Worm (Caenorhabditis elegans) whole organism, L4 larva: Measurements from ENCODE around the gene F53G2.13.
A peak's percentile ranks its signal among the peaks of the same experiment; 100 is the strongest.

Experiments used
- D1046.2 ChIP-seq: fragments of 200-800 bp; sonication (Bioruptor generic); IDR thresholded peaks from 2 replicates; pipeline ENCODE4 v1.3.6; 2022; ENCODE audit warnings: missing genetic modification characterization, missing compliant biosample characterization
- F37D6.2 ChIP-seq: sonication (generic microtip); optimal IDR thresholded peaks from 2 replicates; lab custom pipeline; 2016; ENCODE audit warnings: mild to moderate bottlenecking, missing genetic modification characterization, missing compliant biosample characterization
- ZK337.2 ChIP-seq: fragments of 200-800 bp; sonication (Bioruptor generic); IDR thresholded peaks from 2 replicates; pipeline ENCODE4 v1.3.6; 2022; ENCODE audit warnings: missing genetic modification reagents, missing genetic modification characterization, missing compliant biosample characterization
- ceh-20 ChIP-seq: fragments of 200-800 bp; sonication (Bioruptor generic); IDR thresholded peaks from 2 replicates; pipeline ENCODE4 v1.3.6; 2022; ENCODE audit warnings: missing genetic modification reagents, missing genetic modification characterization, missing compliant biosample characterization
- ceh-44 ChIP-seq: fragments of 200-800 bp; sonication (Bioruptor generic); IDR thresholded peaks from 2 replicates; pipeline ENCODE4 v1.3.6; 2022; ENCODE audit warnings: missing genetic modification reagents, missing genetic modification characterization, missing compliant biosample characterization
- ces-1 ChIP-seq: fragments of 150-350 bp; sonication (generic microtip); optimal IDR thresholded peaks from 4 replicates; lab custom pipeline; 2014; ENCODE audit warnings: missing biosample characterization, missing genetic modification reagents, missing genetic modification characterization
- cey-2 ChIP-seq: sonication (generic microtip); optimal IDR thresholded peaks from 3 replicates; lab custom pipeline; 2017; ENCODE audit warnings: missing genetic modification characterization, mild to moderate bottlenecking, missing compliant biosample characterization, antibody characterized with exemption, borderline replicate concordance; ENCODE audit not compliant: insufficient read depth
- daf-16 ChIP-seq, 3 experiments: sonication (generic microtip); optimal IDR thresholded peaks; 2 replicates each; lab custom pipeline; 2016 to 2017; ENCODE audit warnings: missing genetic modification characterization in 3 of 3, missing genetic modification reagents in 3 of 3, mild to moderate bottlenecking in 2 of 3, missing compliant biosample characterization in 2 of 3, missing biosample characterization in 1 of 3, moderate library complexity in 1 of 3
- egl-27 ChIP-seq: sonication (generic microtip); optimal IDR thresholded peaks from 3 replicates; lab custom pipeline; 2017; ENCODE audit warnings: missing biosample characterization, missing genetic modification reagents, missing genetic modification characterization
- egl-43 ChIP-seq: fragments of 200-800 bp; sonication (Bioruptor generic); IDR thresholded peaks from 2 replicates; pipeline ENCODE4 v1.3.6; 2022; ENCODE audit warnings: missing genetic modification reagents, missing genetic modification characterization, missing compliant biosample characterization
- fkh-10 ChIP-seq: fragments of 150-350 bp; optimal IDR thresholded peaks from 2 replicates; lab custom pipeline; 2014; ENCODE audit warnings: missing biosample characterization, missing genetic modification reagents, missing genetic modification characterization
- gei-8 ChIP-seq: fragments of 200-800 bp; sonication (Bioruptor generic); optimal IDR thresholded peaks from 2 replicates; lab custom pipeline; 2018; ENCODE audit warnings: mild to moderate bottlenecking, missing genetic modification characterization, missing compliant biosample characterization
- hlh-30 ChIP-seq: sonication (generic microtip); optimal IDR thresholded peaks from 2 replicates; lab custom pipeline; 2017; ENCODE audit warnings: antibody characterized with exemption, mild to moderate bottlenecking, missing genetic modification characterization, missing compliant biosample characterization; ENCODE audit not compliant: insufficient read depth
- hmg-1.1 ChIP-seq: fragments of 200-800 bp; sonication (Bioruptor generic); IDR thresholded peaks from 2 replicates; pipeline ENCODE4 v1.3.6; 2022; ENCODE audit warnings: missing genetic modification reagents, missing genetic modification characterization, missing compliant biosample characterization
- lim-7 ChIP-seq: fragments of 200-800 bp; sonication (Bioruptor generic); IDR thresholded peaks from 2 replicates; pipeline ENCODE4 v1.3.6; 2022; ENCODE audit warnings: missing genetic modification characterization, missing compliant biosample characterization
- lin-13 ChIP-seq: fragments of 150-350 bp; optimal IDR thresholded peaks from 2 replicates; lab custom pipeline; 2014; ENCODE audit warnings: missing biosample characterization, missing genetic modification reagents, missing genetic modification characterization
- madf-9 ChIP-seq: fragments of 200-800 bp; sonication (Bioruptor generic); conservative IDR thresholded peaks from 2 replicates; pipeline ENCODE4 v1.3.6; 2022; ENCODE audit warnings: missing genetic modification reagents, missing genetic modification characterization, missing compliant biosample characterization
- mdl-1 ChIP-seq, 2 experiments: fragments of 150-350 bp in 1 of 2; sonication (generic microtip) in 1 of 2; optimal IDR thresholded peaks; 2 replicates each; lab custom pipeline; 2014 to 2017; ENCODE audit warnings: missing biosample characterization in 2 of 2, missing genetic modification characterization in 2 of 2
- mep-1 ChIP-seq: fragments of 150-350 bp; sonication (generic microtip); optimal IDR thresholded peaks from 3 replicates; lab custom pipeline; 2014; ENCODE audit warnings: missing biosample characterization, missing genetic modification characterization
- mxl-2 ChIP-seq: fragments of 200-800 bp; sonication (Bioruptor generic); conservative IDR thresholded peaks from 2 replicates; pipeline ENCODE4 v1.3.6; 2022; ENCODE audit warnings: missing genetic modification reagents, missing genetic modification characterization, missing compliant biosample characterization
- nhr-10 ChIP-seq: fragments of 150-350 bp; optimal IDR thresholded peaks from 2 replicates; lab custom pipeline; 2014; ENCODE audit warnings: missing biosample characterization, missing genetic modification characterization
- nhr-111 ChIP-seq: fragments of 200-800 bp; sonication (Bioruptor generic); optimal IDR thresholded peaks from 2 replicates; lab custom pipeline; 2018; ENCODE audit warnings: mild to moderate bottlenecking, missing genetic modification characterization, missing compliant biosample characterization
- nhr-28 ChIP-seq: fragments of 150-350 bp; optimal IDR thresholded peaks from 2 replicates; lab custom pipeline; 2014; ENCODE audit warnings: missing biosample characterization, missing genetic modification characterization
- nhr-6 ChIP-seq: fragments of 150-350 bp; optimal IDR thresholded peaks from 2 replicates; lab custom pipeline; 2014; ENCODE audit warnings: missing biosample characterization, missing genetic modification characterization
- pqm-1 ChIP-seq: sonication (generic microtip); optimal IDR thresholded peaks from 2 replicates; lab custom pipeline; 2017; ENCODE audit warnings: missing biosample characterization, missing genetic modification characterization
- saeg-2 ChIP-seq: fragments of 200-800 bp; sonication (Bioruptor generic); IDR thresholded peaks from 2 replicates; pipeline ENCODE4 v1.3.6; 2022; ENCODE audit warnings: missing genetic modification reagents, missing genetic modification characterization, missing compliant biosample characterization
- set-16 ChIP-seq: fragments of 200-800 bp; sonication (Bioruptor generic); IDR thresholded peaks from 2 replicates; pipeline ENCODE4 v1.3.6; 2022; ENCODE audit warnings: missing genetic modification reagents, missing genetic modification characterization, missing compliant biosample characterization
- skn-1 ChIP-seq: fragments of 150-350 bp; optimal IDR thresholded peaks from 2 replicates; lab custom pipeline; 2014; ENCODE audit warnings: missing biosample characterization, missing genetic modification characterization
- snpc-4 ChIP-seq: fragments of 150-350 bp; optimal IDR thresholded peaks from 2 replicates; lab custom pipeline; 2014; ENCODE audit warnings: missing biosample characterization, missing genetic modification characterization
- spr-1 ChIP-seq: sonication (generic microtip); optimal IDR thresholded peaks from 2 replicates; lab custom pipeline; 2016; ENCODE audit warnings: mild to moderate bottlenecking, missing genetic modification characterization, missing compliant biosample characterization
- tra-1 ChIP-seq: fragments of 200-800 bp; sonication (Bioruptor generic); IDR thresholded peaks from 2 replicates; pipeline ENCODE4 v1.3.6; 2022; ENCODE audit warnings: missing genetic modification reagents, missing genetic modification characterization, missing compliant biosample characterization
- unc-39 ChIP-seq: sonication (generic microtip); optimal IDR thresholded peaks from 2 replicates; lab custom pipeline; 2017; ENCODE audit warnings: missing biosample characterization, missing genetic modification characterization
- unc-62 ChIP-seq, 3 experiments: fragments of 150-350 bp in 1 of 3; sonication (generic microtip); optimal IDR thresholded peaks in 2 of 3; peaks in 1 of 3; 1 replicate in 1 of 3; 2 replicates in 2 of 3; lab custom pipeline; 2014 to 2017; ENCODE audit warnings: missing biosample characterization in 3 of 3, missing genetic modification characterization in 3 of 3, missing genetic modification reagents in 3 of 3, missing genotype in 1 of 3
- vab-7 ChIP-seq: fragments of 200-800 bp; sonication (Bioruptor generic); IDR thresholded peaks from 2 replicates; pipeline ENCODE4 v1.3.6; 2022; ENCODE audit warnings: missing genetic modification reagents, missing genetic modification characterization, missing compliant biosample characterization
- zag-1 ChIP-seq: fragments of 150-350 bp; optimal IDR thresholded peaks from 2 replicates; lab custom pipeline; 2014; ENCODE audit warnings: missing biosample characterization, missing genetic modification characterization
- zfp-2 ChIP-seq: sonication (generic microtip); optimal IDR thresholded peaks from 2 replicates; lab custom pipeline; 2016; ENCODE audit warnings: mild to moderate bottlenecking, missing genetic modification characterization, missing compliant biosample characterization
- zip-11 ChIP-seq: fragments of 200-800 bp; sonication (Bioruptor generic); IDR thresholded peaks from 2 replicates; pipeline ENCODE4 v1.3.6; 2022; ENCODE audit warnings: missing genetic modification characterization, missing compliant biosample characterization
- ztf-11 ChIP-seq: fragments of 150-350 bp; optimal IDR thresholded peaks from 2 replicates; lab custom pipeline; 2014; ENCODE audit warnings: missing biosample characterization, missing genetic modification characterization

The F53G2.13 gene

ce11 chrII:2442243-2442642 lies 41.4 kb upstream of the F53G2.13 start (continued):
- TF ChIP-seq ceh-20 (GFP tag; lab: Robert Waterston, UW) = no peak
- TF ChIP-seq nhr-111 (GFP tag; lab: Kevin White, UChicago) = no peak
- TF ChIP-seq ztf-11 (tag; lab: Kevin White, UChicago) = no peak
- TF ChIP-seq madf-9 (GFP tag; lab: Robert Waterston, UW) = no peak
- TF ChIP-seq zag-1 (tag; lab: Kevin White, UChicago) = no peak
- TF ChIP-seq F37D6.2 (tag; lab: Kevin White, UChicago) = no peak
- TF ChIP-seq zip-11 = no peak
- TF ChIP-seq unc-39 (tag; lab: Kevin White, UChicago) = no peak
- TF ChIP-seq gei-8 (GFP tag; lab: Kevin White, UChicago) = no peak
- no peak for TF ChIP-seq saeg-2
- TF ChIP-seq egl-43 (GFP tag; lab: Robert Waterston, UW) = no peak
- TF ChIP-seq mxl-2 (GFP tag; lab: Robert Waterston, UW) = no peak
- TF ChIP-seq unc-62 (GFP tag; optimal IDR thresholded peaks at IDR 0.05 in 1 of 2; lab: Kevin White, UChicago) = no peak
- no peak for TF ChIP-seq unc-62 (tag; optimal IDR thresholded peaks at IDR 0.05; lab: Kevin White, UChicago)
- TF ChIP-seq nhr-6 (tag; lab: Kevin White, UChicago) = no peak
- no peak for TF ChIP-seq skn-1 (tag; lab: Kevin White, UChicago)

ce11 chrII:2442979-2443378 lies 40.6 kb upstream of the F53G2.13 start, which contains the start of gene vab-19:
vab-19 (plus strand) TSS chrII:2443279.
- TF ChIP-seq hmg-1.1 (GFP tag; lab: Robert Waterston, UW) (no peak), mdl-1 (tag; optimal IDR thresholded peaks at IDR 0.05; lab: Kevin White, UChicago) (no peak), nhr-28 (no peak), nhr-10 (tag; lab: Kevin White, UChicago) (no peak), egl-27 (tag; lab: Kevin White, UChicago) (no peak), mep-1 (tag; lab: Kevin White, UChicago) (no peak), ZK337.2 (GFP tag; lab: Robert Waterston, UW) (no peak), spr-1 (no peak), snpc-4 (tag; lab: Kevin White, UChicago) (no peak), set-16 (no peak), cey-2 (tag; lab: Kevin White, UChicago) (no peak), tra-1 (GFP tag; lab: Robert Waterston, UW) (no peak), lin-13 (GFP tag; lab: Kevin White, UChicago) (no peak), ces-1 (GFP tag; lab: Kevin White, UChicago) (no peak), ceh-44 (GFP tag; lab: Robert Waterston, UW) (no peak), daf-16 (GFP tag; optimal IDR thresholded peaks at IDR 0.05; lab: Kevin White, UChicago) (no peak), daf-16 (tag; optimal IDR thresholded peaks at IDR 0.05; lab: Kevin White, UChicago) (no peak), hlh-30 (no peak), saeg-2 (no peak)

DNA sequence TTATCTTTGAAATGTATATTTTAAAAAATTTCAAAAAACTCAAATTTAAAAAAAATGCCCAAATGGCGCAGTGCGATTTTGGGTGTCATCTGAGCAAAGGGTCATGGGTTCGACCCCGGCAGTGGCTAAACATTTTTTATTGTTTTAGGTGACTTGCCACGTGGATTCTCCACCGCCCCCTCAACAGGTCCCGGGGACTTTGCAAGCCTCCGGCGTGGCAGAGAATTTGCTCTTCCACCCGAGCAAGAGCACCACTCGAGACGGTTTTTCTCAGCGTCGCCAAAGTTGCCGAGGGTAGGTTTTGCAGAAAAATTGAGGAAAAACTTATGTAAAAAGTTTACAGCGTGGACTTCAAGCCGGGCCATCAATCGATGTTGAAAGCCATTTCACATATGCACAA lies 38.4 kb upstream of the F53G2.13 start:
- no peak for TF ChIP-seq snpc-4 (tag; lab: Kevin White, UChicago)
- TF ChIP-seq nhr-10 (tag; lab: Kevin White, UChicago) = no peak
- no peak for TF ChIP-seq zfp-2 (tag; lab: Kevin White, UChicago)
- no peak for TF ChIP-seq fkh-10
- TF ChIP-seq tra-1 (GFP tag; lab: Robert Waterston, UW) = no peak
- no peak for TF ChIP-seq D1046.2 (GFP tag; lab: Robert Waterston, UW)
- TF ChIP-seq vab-7 = no peak
- peak; percentile 54; the same call in 1 of the 2 replicates for TF ChIP-seq set-16

DNA sequence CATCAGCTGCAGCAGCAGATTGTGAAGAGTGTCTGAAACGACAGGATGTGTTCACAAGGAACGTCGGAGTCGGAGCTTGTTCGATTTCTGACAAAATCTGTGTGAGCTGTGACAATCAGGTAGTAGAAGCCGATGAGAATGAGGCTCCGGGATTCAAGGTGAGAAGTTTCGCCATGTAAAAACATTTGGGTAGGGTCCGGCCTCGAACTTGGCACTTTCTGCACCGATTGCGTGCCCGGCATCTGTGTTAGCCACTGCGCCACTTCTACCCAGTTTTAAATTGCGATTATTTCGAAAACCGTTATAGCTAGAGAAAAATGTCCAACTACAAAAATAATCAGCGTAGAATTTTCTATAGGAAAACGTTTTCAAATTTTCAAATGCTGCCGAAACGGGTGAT lies 36.9 kb upstream of the F53G2.13 start:
- no peak for TF ChIP-seq pqm-1
- TF ChIP-seq ztf-11 (tag; lab: Kevin White, UChicago) = no peak
- no peak for TF ChIP-seq zag-1 (tag; lab: Kevin White, UChicago)
- TF ChIP-seq unc-62 (GFP tag; optimal IDR thresholded peaks at IDR 0.05 in 1 of 2; lab: Kevin White, UChicago) = peak in 1 of 2 experiments; percentile 91
- TF ChIP-seq unc-62 (tag; optimal IDR thresholded peaks at IDR 0.05; lab: Kevin White, UChicago) = no peak
- no peak for TF ChIP-seq lim-7 (GFP tag; lab: Robert Waterston, UW)
- TF ChIP-seq ceh-20 (GFP tag; lab: Robert Waterston, UW) = no peak
